Fruit fly (Drosophila melanogaster): Measurements from ENCODE around the gene Mst33A.

The Mst33A gene

dm6 chr2L:11581617-11582254, 4.9 kb downstream of the Mst33A start, which contains the start of gene kek2:
Gene kek2 (plus strand): TSS chr2L:11581937.
- TF ChIP-seq dsf (GFP tag; optimal IDR thresholded peaks at IDR 0.05; ENCODE audit: borderline replicate concordance) (no peak), sage (GFP tag; optimal IDR thresholded peaks at IDR 0.05) (no peak), Hr83 (GFP tag; optimal IDR thresholded peaks at IDR 0.05; ENCODE audit: poor library complexity, severe bottlenecking) (no peak), Hr78 (GFP tag; optimal IDR thresholded peaks at IDR 0.05) (no peak), Myc (optimal IDR thresholded peaks at IDR 0.05) (no peak), fru (GFP tag; optimal IDR thresholded peaks at IDR 0.05) (no peak), N (GFP tag; optimal IDR thresholded peaks at IDR 0.05) (no peak), ey (GFP tag; optimal IDR thresholded peaks at IDR 0.05) (no peak)

- no peak for TF ChIP-seq rgr (GFP tag; optimal IDR thresholded peaks at IDR 0.05)
Observed at dm6 chr2L:11553825-11554224, 32.8 kb downstream of the Mst33A start.

DNA sequence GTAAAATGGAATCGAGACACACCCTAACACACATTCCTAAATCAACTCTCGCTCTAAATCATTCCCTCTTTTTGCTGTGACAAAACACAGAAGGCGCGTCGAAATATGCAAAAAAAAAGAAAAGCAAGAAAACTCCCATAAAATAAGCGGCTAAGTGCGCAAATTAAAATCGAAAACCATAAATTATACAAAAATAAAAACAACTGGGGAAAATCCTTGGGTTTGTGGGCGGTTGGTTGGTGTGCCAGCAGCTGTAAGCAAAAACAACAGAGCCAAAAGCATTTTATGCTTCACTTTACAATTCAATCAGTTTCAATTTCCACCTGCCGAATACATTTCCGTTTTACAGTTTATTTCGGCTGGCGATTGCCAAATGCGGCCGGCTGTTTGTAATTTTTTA, 50.8 kb downstream of the Mst33A start, which contains the start of gene CG43438:
TSS of gene CG43438 (plus strand) at position 301 of the 400 bp plus-strand sequence.
- TF ChIP-seq tai (GFP tag; optimal IDR thresholded peaks at IDR 0.05), result no peak
- TF ChIP-seq Hr83 (GFP tag; optimal IDR thresholded peaks at IDR 0.05; ENCODE audit: poor library complexity, severe bottlenecking), result no peak
- TF ChIP-seq foxo (GFP tag; optimal IDR thresholded peaks at IDR 0.05), result no peak
- no peak for TF ChIP-seq Vsx2 (GFP tag; optimal IDR thresholded peaks at IDR 0.05; ENCODE audit: partially characterized antibody)
- no peak for TF ChIP-seq Dfd (GFP tag; optimal IDR thresholded peaks at IDR 0.05)
- no peak for TF ChIP-seq N (GFP tag; optimal IDR thresholded peaks at IDR 0.05)
- TF ChIP-seq sage (GFP tag; optimal IDR thresholded peaks at IDR 0.05), result no peak
- TF ChIP-seq Abd-B (GFP tag; optimal IDR thresholded peaks at IDR 0.05), result no peak
- TF ChIP-seq ey (GFP tag; optimal IDR thresholded peaks at IDR 0.05), result no peak
- no peak for TF ChIP-seq woc (GFP tag; optimal IDR thresholded peaks at IDR 0.05)
- no peak for TF ChIP-seq br (GFP tag; optimal IDR thresholded peaks at IDR 0.05)
- no peak for TF ChIP-seq dmrt93B (GFP tag; optimal IDR thresholded peaks at IDR 0.05)
